Worm (Caenorhabditis elegans): ENCODE data around the gene xpc-1.

- TF ChIP-seq nhr-11 (tag; optimal IDR thresholded peaks at IDR 0.05), result no peak
- TF ChIP-seq mec-3 (tag; optimal IDR thresholded peaks at IDR 0.05; ENCODE audit: borderline replicate concordance), result no peak
- TF ChIP-seq ets-4 (tag; optimal IDR thresholded peaks at IDR 0.05), result peak; percentile 87
Measured at ce11 chrIV:2032946-2033411, 40.1 kb downstream of the xpc-1 start, which contains the start of gene cpsf-1.

Measured in whole organism, late embryonic.